Worm (Caenorhabditis elegans) whole organism, L1 larva: ENCODE data around the gene sre-45.

Source experiments
- aha-1 ChIP-seq: fragments of 150-350 bp; optimal IDR thresholded peaks from 2 replicates; lab custom pipeline; 2014; ENCODE audit warnings: missing biosample characterization, missing genetic modification characterization
- aly-2 ChIP-seq: fragments of 150-350 bp; optimal IDR thresholded peaks from 2 replicates; lab custom pipeline; 2014; ENCODE audit warnings: missing biosample characterization, missing genetic modification characterization
- ama-1 ChIP-seq: fragments of 150-350 bp; optimal IDR thresholded peaks from 2 replicates; lab custom pipeline; 2014
- ceh-82 ChIP-seq, 3 experiments: fragments of 150-350 bp in 1 of 3; sonication (generic microtip) in 2 of 3; optimal IDR thresholded peaks; 2 replicates each; lab custom pipeline; 2014 to 2017; ENCODE audit warnings: missing biosample characterization in 3 of 3, missing genetic modification characterization in 3 of 3
- dpl-1 ChIP-seq, 3 experiments: fragments of 150-350 bp in 2 of 3; sonication (generic microtip) in 1 of 3; optimal IDR thresholded peaks; 2 replicates each; lab custom pipeline; 2014 to 2017; ENCODE audit warnings: missing biosample characterization in 3 of 3, missing genetic modification characterization in 3 of 3, missing genetic modification reagents in 3 of 3
- efl-1 ChIP-seq, 4 experiments: fragments of 150-350 bp; optimal IDR thresholded peaks in 3 of 4; peaks in 1 of 4; 1 replicate in 1 of 4; 2 replicates in 3 of 4; lab custom pipeline; 2014; ENCODE audit warnings: missing biosample characterization in 2 of 4, missing genetic modification characterization in 2 of 4, missing genetic modification reagents in 2 of 4
- elt-3 ChIP-seq, 6 experiments: fragments of 150-350 bp in 1 of 6; sonication (generic microtip); optimal IDR thresholded peaks; 2 replicates each; lab custom pipeline; 2017 to 2018; ENCODE audit warnings: missing biosample characterization in 6 of 6, missing genetic modification characterization in 6 of 6, inconsistent platforms in 1 of 6
- mef-2 ChIP-seq: fragments of 150-350 bp; optimal IDR thresholded peaks from 2 replicates; lab custom pipeline; 2014; ENCODE audit warnings: missing biosample characterization, missing genetic modification characterization
- nhr-12 ChIP-seq: sonication (generic microtip); optimal IDR thresholded peaks from 2 replicates; lab custom pipeline; 2017; ENCODE audit warnings: missing biosample characterization, missing genetic modification characterization
- sptf-1 ChIP-seq: fragments of 150-350 bp; optimal IDR thresholded peaks from 2 replicates; lab custom pipeline; 2014; ENCODE audit warnings: missing biosample characterization, missing genetic modification characterization
- unc-86 ChIP-seq: sonication (generic microtip); optimal IDR thresholded peaks from 2 replicates; lab custom pipeline; 2016; ENCODE audit warnings: missing genetic modification characterization, missing compliant biosample characterization
- unc-98 ChIP-seq: fragments of 200-800 bp; sonication (Bioruptor generic); IDR thresholded peaks from 2 replicates; pipeline ENCODE4 v1.3.6; 2022; ENCODE audit warnings: missing genetic modification characterization, missing compliant biosample characterization
- ztf-4 ChIP-seq: fragments of 150-350 bp; optimal IDR thresholded peaks from 2 replicates; lab custom pipeline; 2014; ENCODE audit warnings: missing biosample characterization, missing genetic modification characterization

ce11 chrII:13477230-13477629, 40.5 kb upstream of the sre-45 start:
- TF ChIP-seq unc-86 (peak; percentile 33), nhr-12 (no peak), efl-1 (optimal IDR thresholded peaks at IDR 0.05; lab: Kevin White, UChicago) (peak; percentile 73), efl-1 (GFP tag; optimal IDR thresholded peaks at IDR 0.05 in 1 of 2; lab: Kevin White, UChicago) (peak; percentile 74 to 97), unc-98 (no peak), elt-3 (tag; optimal IDR thresholded peaks at IDR 0.05; lab: Kevin White, UChicago) (no peak), sptf-1 (tag; lab: Kevin White, UChicago) (no peak), dpl-1 (GFP tag; optimal IDR thresholded peaks at IDR 0.05; lab: Kevin White, UChicago) (peak; percentile 65 to 79 (median 73)), mef-2 (tag; lab: Kevin White, UChicago) (no peak), aha-1 (tag; lab: Kevin White, UChicago) (no peak), aly-2 (no peak), ceh-82 (tag; optimal IDR thresholded peaks at IDR 0.05; lab: Kevin White, UChicago) (peak; percentile 51 to 57 (median 56)), ama-1 (lab: Kevin White, UChicago) (peak; percentile 4), ztf-4 (no peak)
